Fruit fly (Drosophila melanogaster) whole organism: ENCODE results near the gene GatB.

ENCODE experiments used
- CG8478 ChIP-seq: fragments of >200 bp; optimal IDR thresholded peaks from 2 replicates; lab custom pipeline; 2018; ENCODE audit warnings: inconsistent platforms
- Dll ChIP-seq: fragments of >200 bp; optimal IDR thresholded peaks from 2 replicates; lab custom pipeline; 2017
- EcR ChIP-seq, 2 experiments: fragments of >200 bp; optimal IDR thresholded peaks; 2 replicates each; lab custom pipeline; 2017; ENCODE audit warnings: missing biosample characterization in 2 of 2, missing genetic modification characterization in 2 of 2, missing genetic modification reagents in 2 of 2
- pan ChIP-seq: fragments of >200 bp; optimal IDR thresholded peaks from 2 replicates; lab custom pipeline; 2017
- psq ChIP-seq: fragments of >200 bp; optimal IDR thresholded peaks from 2 replicates; lab custom pipeline; 2017
- usp ChIP-seq: fragments of >200 bp; optimal IDR thresholded peaks from 2 replicates; lab custom pipeline; 2017; ENCODE audit warnings: missing biosample characterization, missing genetic modification characterization, mixed read lengths

DNA sequence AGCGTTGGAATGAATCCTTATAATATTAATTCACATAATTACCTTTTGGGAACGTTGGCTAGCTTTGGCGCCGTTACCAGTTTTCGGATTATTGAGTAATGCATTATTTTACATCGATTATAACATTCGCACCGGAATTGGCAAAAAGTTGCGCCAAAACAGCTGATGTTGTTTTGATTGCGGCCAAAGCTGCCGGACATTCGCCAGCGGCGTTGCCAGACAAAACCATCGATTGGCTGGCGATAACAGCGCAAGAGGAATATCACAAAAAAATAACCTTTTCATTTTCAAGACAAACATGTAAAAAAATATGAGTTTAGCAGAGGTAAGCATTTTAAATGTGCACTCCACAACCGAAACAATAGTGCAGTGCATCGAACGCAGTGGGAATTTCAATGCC, at the start of gene GatB, which contains the start of gene Tsc1:
- TF ChIP-seq psq (lab: Kevin White, UChicago): no peak
- TF ChIP-seq CG8478: no peak
- no peak for TF ChIP-seq EcR (GFP tag; optimal IDR thresholded peaks at IDR 0.05; lab: Kevin White, UChicago)
- no peak for TF ChIP-seq usp (GFP tag; lab: Kevin White, UChicago)
- TF ChIP-seq pan (lab: Kevin White, UChicago): no peak
- TF ChIP-seq Dll (lab: Kevin White, UChicago): no peak
